Worm (Caenorhabditis elegans) whole organism, L4 larva: ENCODE results near the gene nhr-96.

Source experiments
- Y48G9A.11 ChIP-seq: fragments of 200-800 bp; sonication (Bioruptor generic); IDR thresholded peaks from 2 replicates; pipeline ENCODE4 v1.3.6; 2022; ENCODE audit warnings: missing genetic modification reagents, missing genetic modification characterization, missing compliant biosample characterization
- ZK546.5 ChIP-seq, 2 experiments: sonication (generic microtip); optimal IDR thresholded peaks; 2 replicates each; lab custom pipeline; 2017; ENCODE audit warnings: missing biosample characterization in 2 of 2, missing genetic modification characterization in 2 of 2
- aha-1 ChIP-seq: fragments of 150-350 bp; peaks from one replicate; lab custom pipeline; 2014; ENCODE audit warnings: missing biosample characterization, missing genetic modification characterization
- attf-4 ChIP-seq: sonication (generic microtip); optimal IDR thresholded peaks from 3 replicates; lab custom pipeline; 2017; ENCODE audit warnings: missing biosample characterization, missing genetic modification characterization
- ceh-20 ChIP-seq: fragments of 200-800 bp; sonication (Bioruptor generic); IDR thresholded peaks from 2 replicates; pipeline ENCODE4 v1.3.6; 2022; ENCODE audit warnings: missing genetic modification reagents, missing genetic modification characterization, missing compliant biosample characterization
- ceh-28 ChIP-seq: fragments of 150-350 bp; optimal IDR thresholded peaks from 2 replicates; lab custom pipeline; 2014; ENCODE audit warnings: missing biosample characterization, missing genetic modification reagents, missing genetic modification characterization
- ceh-44 ChIP-seq: fragments of 200-800 bp; sonication (Bioruptor generic); IDR thresholded peaks from 2 replicates; pipeline ENCODE4 v1.3.6; 2022; ENCODE audit warnings: missing genetic modification reagents, missing genetic modification characterization, missing compliant biosample characterization
- ceh-82 ChIP-seq: sonication (generic microtip); optimal IDR thresholded peaks from 2 replicates; lab custom pipeline; 2017; ENCODE audit warnings: missing biosample characterization, missing genetic modification characterization
- cey-2 ChIP-seq: sonication (generic microtip); optimal IDR thresholded peaks from 3 replicates; lab custom pipeline; 2017; ENCODE audit warnings: missing genetic modification characterization, mild to moderate bottlenecking, missing compliant biosample characterization, antibody characterized with exemption, borderline replicate concordance; ENCODE audit not compliant: insufficient read depth
- ctbp-1 ChIP-seq: fragments of 200-800 bp; sonication (Bioruptor generic); IDR thresholded peaks from 2 replicates; pipeline ENCODE4 v1.3.6; 2022; ENCODE audit warnings: missing genetic modification reagents, missing genetic modification characterization, missing compliant biosample characterization
- daf-16 ChIP-seq, 3 experiments: sonication (generic microtip); optimal IDR thresholded peaks; 2 replicates each; lab custom pipeline; 2016 to 2017; ENCODE audit warnings: missing genetic modification characterization in 3 of 3, missing genetic modification reagents in 3 of 3, mild to moderate bottlenecking in 2 of 3, missing compliant biosample characterization in 2 of 3, missing biosample characterization in 1 of 3, moderate library complexity in 1 of 3
- daf-8 ChIP-seq: fragments of 200-800 bp; sonication (Bioruptor generic); IDR thresholded peaks from 2 replicates; pipeline ENCODE4 v1.3.6; 2022; ENCODE audit warnings: missing genetic modification characterization, missing compliant biosample characterization
- dmd-6 ChIP-seq: fragments of 200-800 bp; sonication (Bioruptor generic); IDR thresholded peaks from 2 replicates; pipeline ENCODE4 v1.3.6; 2022; ENCODE audit warnings: missing genetic modification reagents, missing genetic modification characterization, missing compliant biosample characterization
- dmd-8 ChIP-seq: fragments of 200-800 bp; sonication (Bioruptor generic); IDR thresholded peaks from 2 replicates; pipeline ENCODE4 v1.3.6; 2022; ENCODE audit warnings: missing genetic modification characterization, missing compliant biosample characterization
- egl-43 ChIP-seq: fragments of 200-800 bp; sonication (Bioruptor generic); IDR thresholded peaks from 2 replicates; pipeline ENCODE4 v1.3.6; 2022; ENCODE audit warnings: missing genetic modification reagents, missing genetic modification characterization, missing compliant biosample characterization
- fkh-10 ChIP-seq: fragments of 150-350 bp; optimal IDR thresholded peaks from 2 replicates; lab custom pipeline; 2014; ENCODE audit warnings: missing biosample characterization, missing genetic modification reagents, missing genetic modification characterization
- fos-1 ChIP-seq: fragments of 150-350 bp; optimal IDR thresholded peaks from 2 replicates; lab custom pipeline; 2014; ENCODE audit warnings: missing biosample characterization, missing genetic modification characterization
- hlh-11 ChIP-seq: fragments of 200-800 bp; sonication (Bioruptor generic); optimal IDR thresholded peaks from 2 replicates; lab custom pipeline; 2018; ENCODE audit warnings: mild to moderate bottlenecking, missing genetic modification characterization, missing compliant biosample characterization
- jun-1 ChIP-seq: fragments of 150-350 bp; optimal IDR thresholded peaks from 2 replicates; lab custom pipeline; 2014; ENCODE audit warnings: missing biosample characterization, missing genetic modification reagents, missing genetic modification characterization
- lin-1 ChIP-seq: fragments of 200-800 bp; sonication (Bioruptor generic); IDR thresholded peaks from 2 replicates; pipeline ENCODE4 v1.3.6; 2022; ENCODE audit warnings: missing genetic modification reagents, missing genetic modification characterization, missing compliant biosample characterization
- lin-39 ChIP-seq: fragments of 150-350 bp; optimal IDR thresholded peaks from 2 replicates; lab custom pipeline; 2014; ENCODE audit warnings: missing biosample characterization, missing genetic modification reagents, missing genetic modification characterization
- mdt-29 ChIP-seq: fragments of 200-800 bp; sonication (Bioruptor generic); IDR thresholded peaks from 2 replicates; pipeline ENCODE4 v1.3.6; 2022; ENCODE audit warnings: missing genetic modification reagents, missing genetic modification characterization, missing compliant biosample characterization
- nhr-111 ChIP-seq: fragments of 200-800 bp; sonication (Bioruptor generic); optimal IDR thresholded peaks from 2 replicates; lab custom pipeline; 2018; ENCODE audit warnings: mild to moderate bottlenecking, missing genetic modification characterization, missing compliant biosample characterization
- nhr-28 ChIP-seq: fragments of 150-350 bp; optimal IDR thresholded peaks from 2 replicates; lab custom pipeline; 2014; ENCODE audit warnings: missing biosample characterization, missing genetic modification characterization
- nhr-41 ChIP-seq: fragments of 200-800 bp; sonication (Bioruptor generic); IDR thresholded peaks from 2 replicates; pipeline ENCODE4 v1.3.6; 2022; ENCODE audit warnings: missing genetic modification reagents, missing genetic modification characterization, missing compliant biosample characterization
- nhr-48 ChIP-seq: sonication (generic microtip); optimal IDR thresholded peaks from 2 replicates; lab custom pipeline; 2016; ENCODE audit warnings: mild to moderate bottlenecking, missing genetic modification characterization, missing compliant biosample characterization
- pqm-1 ChIP-seq: sonication (generic microtip); optimal IDR thresholded peaks from 2 replicates; lab custom pipeline; 2017; ENCODE audit warnings: missing biosample characterization, missing genetic modification characterization
- sdz-12 ChIP-seq: fragments of 200-800 bp; sonication (Bioruptor generic); optimal IDR thresholded peaks from 2 replicates; lab custom pipeline; 2018; ENCODE audit warnings: mild to moderate bottlenecking, missing genetic modification characterization, missing compliant biosample characterization
- skn-1 ChIP-seq: fragments of 150-350 bp; optimal IDR thresholded peaks from 2 replicates; lab custom pipeline; 2014; ENCODE audit warnings: missing biosample characterization, missing genetic modification characterization
- snpc-4 ChIP-seq: fragments of 150-350 bp; optimal IDR thresholded peaks from 2 replicates; lab custom pipeline; 2014; ENCODE audit warnings: missing biosample characterization, missing genetic modification characterization
- spr-1 ChIP-seq: sonication (generic microtip); optimal IDR thresholded peaks from 2 replicates; lab custom pipeline; 2016; ENCODE audit warnings: mild to moderate bottlenecking, missing genetic modification characterization, missing compliant biosample characterization
- spr-3 ChIP-seq: fragments of 200-800 bp; sonication (Bioruptor generic); optimal IDR thresholded peaks from 2 replicates; lab custom pipeline; 2018; ENCODE audit warnings: mild to moderate bottlenecking, missing genetic modification characterization, missing compliant biosample characterization
- tra-1 ChIP-seq: fragments of 200-800 bp; sonication (Bioruptor generic); IDR thresholded peaks from 2 replicates; pipeline ENCODE4 v1.3.6; 2022; ENCODE audit warnings: missing genetic modification reagents, missing genetic modification characterization, missing compliant biosample characterization
- unc-62 ChIP-seq, 3 experiments: fragments of 150-350 bp in 1 of 3; sonication (generic microtip); optimal IDR thresholded peaks in 2 of 3; peaks in 1 of 3; 1 replicate in 1 of 3; 2 replicates in 2 of 3; lab custom pipeline; 2014 to 2017; ENCODE audit warnings: missing biosample characterization in 3 of 3, missing genetic modification characterization in 3 of 3, missing genetic modification reagents in 3 of 3, missing genotype in 1 of 3
- zag-1 ChIP-seq: fragments of 150-350 bp; optimal IDR thresholded peaks from 2 replicates; lab custom pipeline; 2014; ENCODE audit warnings: missing biosample characterization, missing genetic modification characterization
- zfp-2 ChIP-seq: sonication (generic microtip); optimal IDR thresholded peaks from 2 replicates; lab custom pipeline; 2016; ENCODE audit warnings: mild to moderate bottlenecking, missing genetic modification characterization, missing compliant biosample characterization
- zfp-3 ChIP-seq: fragments of 200-800 bp; sonication (Bioruptor generic); conservative IDR thresholded peaks from 2 replicates; pipeline ENCODE4 v1.3.6; 2022; ENCODE audit warnings: missing genetic modification reagents, missing genetic modification characterization, missing compliant biosample characterization
- zip-11 ChIP-seq: fragments of 200-800 bp; sonication (Bioruptor generic); IDR thresholded peaks from 2 replicates; pipeline ENCODE4 v1.3.6; 2022; ENCODE audit warnings: missing genetic modification characterization, missing compliant biosample characterization
- ztf-11 ChIP-seq: fragments of 150-350 bp; optimal IDR thresholded peaks from 2 replicates; lab custom pipeline; 2014; ENCODE audit warnings: missing biosample characterization, missing genetic modification characterization
- ztf-7 ChIP-seq: fragments of 150-350 bp; optimal IDR thresholded peaks from 2 replicates; lab custom pipeline; 2014; ENCODE audit warnings: missing biosample characterization, missing genetic modification characterization

The nhr-96 gene

DNA sequence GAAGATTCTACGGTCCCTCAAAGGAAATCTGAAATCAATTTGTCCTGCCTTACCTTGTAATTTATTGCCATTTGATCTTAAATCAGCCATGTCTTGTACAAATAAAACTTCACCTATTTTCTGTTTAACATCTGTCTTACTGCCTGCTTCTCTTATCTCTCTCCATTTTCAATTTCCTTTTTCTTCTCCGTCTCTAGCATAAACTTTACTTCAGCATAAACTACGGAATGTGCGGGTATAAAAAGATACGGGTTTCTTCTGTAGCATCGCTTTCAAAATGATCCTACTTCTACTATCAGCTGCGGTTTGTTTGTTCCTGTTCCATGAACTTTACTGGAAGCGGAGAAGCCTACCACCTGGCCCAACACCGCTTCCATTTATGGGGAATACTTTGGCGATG lies 11.5 kb downstream of the nhr-96 start, which contains the start of gene cyp-33C5 (continued):
- TF ChIP-seq dmd-6 (GFP tag; lab: Robert Waterston, UW) (peak; percentile 70), Y48G9A.11 (GFP tag; lab: Robert Waterston, UW) (no peak), egl-43 (GFP tag; lab: Robert Waterston, UW) (no peak), ctbp-1 (GFP tag; lab: Robert Waterston, UW) (no peak), attf-4 (tag; lab: Kevin White, UChicago) (no peak), ceh-44 (GFP tag; lab: Robert Waterston, UW) (no peak), skn-1 (tag; lab: Kevin White, UChicago) (no peak), ceh-28 (no peak), ceh-82 (no peak), fkh-10 (no peak), zfp-2 (tag; lab: Kevin White, UChicago) (no peak), ztf-7 (tag; lab: Kevin White, UChicago) (no peak), daf-16 (GFP tag; optimal IDR thresholded peaks at IDR 0.05; lab: Kevin White, UChicago) (no peak), daf-16 (tag; optimal IDR thresholded peaks at IDR 0.05; lab: Kevin White, UChicago) (peak; percentile 46), hlh-11 (peak; percentile 25), nhr-48 (tag; lab: Kevin White, UChicago) (no peak), cey-2 (tag; lab: Kevin White, UChicago) (no peak), zip-11 (GFP tag; lab: Robert Waterston, UW) (no peak), nhr-41 (GFP tag; lab: Robert Waterston, UW) (no peak), nhr-28 (peak; percentile 98), dmd-8 (GFP tag; lab: Robert Waterston, UW) (no peak), lin-1 (GFP tag; lab: Robert Waterston, UW) (0 out of 2 replicates have a peak, but pooled peaks have one; percentile 41), aha-1 (tag; lab: Kevin White, UChicago) (no peak), snpc-4 (tag; lab: Kevin White, UChicago) (no peak), ztf-11 (tag; lab: Kevin White, UChicago) (no peak), pqm-1 (peak; percentile 23), zag-1 (tag; lab: Kevin White, UChicago) (no peak), fos-1 (tag; lab: Kevin White, UChicago) (no peak), daf-8 (GFP tag; lab: Robert Waterston, UW) (no peak), lin-39 (no peak), nhr-111 (no peak), jun-1 (tag; lab: Kevin White, UChicago) (no peak), spr-1 (tag; lab: Kevin White, UChicago) (no peak), tra-1 (GFP tag; lab: Robert Waterston, UW) (no peak), sdz-12 (no peak)

DNA sequence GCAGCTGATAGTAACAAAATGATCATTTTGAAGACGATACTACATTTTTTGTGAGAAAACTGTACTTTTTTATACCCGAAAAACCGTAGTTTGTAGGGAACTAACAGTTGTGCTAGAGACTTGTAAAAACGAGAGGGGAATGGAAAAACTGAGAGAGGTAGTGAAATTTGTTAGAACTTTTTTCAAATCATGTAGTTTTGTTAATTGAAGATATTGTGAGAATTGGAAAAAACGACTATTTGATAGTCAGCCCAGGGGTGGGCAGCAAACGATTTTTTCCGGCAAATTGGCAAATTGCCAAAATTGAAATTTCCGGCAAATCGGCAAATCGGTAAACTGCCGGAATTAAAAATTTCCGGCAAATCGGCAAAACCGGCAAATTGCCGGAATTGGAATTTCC lies 16.0 kb downstream of the nhr-96 start, which contains the start of gene cyp-33C6:
TSS of gene cyp-33C6 (minus strand) at position 101 of the 400 bp plus-strand sequence.
- no peak for TF ChIP-seq Y48G9A.11 (GFP tag; lab: Robert Waterston, UW)
- no peak for TF ChIP-seq ZK546.5 (tag; optimal IDR thresholded peaks at IDR 0.05; lab: Kevin White, UChicago)
- no peak for TF ChIP-seq spr-3 (GFP tag; lab: Kevin White, UChicago)
- no peak for TF ChIP-seq unc-62 (GFP tag; optimal IDR thresholded peaks at IDR 0.05 in 1 of 2; lab: Kevin White, UChicago)
- no peak for TF ChIP-seq unc-62 (tag; optimal IDR thresholded peaks at IDR 0.05; lab: Kevin White, UChicago)
- TF ChIP-seq mdt-29 (GFP tag; lab: Robert Waterston, UW): no peak
- no peak for TF ChIP-seq zfp-2 (tag; lab: Kevin White, UChicago)
- TF ChIP-seq pqm-1: no peak
- TF ChIP-seq zfp-3 (GFP tag; lab: Robert Waterston, UW): no peak
- no peak for TF ChIP-seq ceh-20 (GFP tag; lab: Robert Waterston, UW)
- no peak for TF ChIP-seq egl-43 (GFP tag; lab: Robert Waterston, UW)
- TF ChIP-seq zip-11 (GFP tag; lab: Robert Waterston, UW): no peak
